Worm (Caenorhabditis elegans) whole organism, late embryonic: ENCODE data around the gene W09G12.7.

Source experiments
- ceh-31 ChIP-seq: sonication (generic microtip); optimal IDR thresholded peaks from 2 replicates; lab custom pipeline; 2016; ENCODE audit warnings: missing genetic modification characterization, missing compliant biosample characterization
- fkh-10 ChIP-seq: fragments of 150-350 bp; optimal IDR thresholded peaks from 2 replicates; lab custom pipeline; 2014; ENCODE audit warnings: missing biosample characterization, missing genetic modification reagents, missing genetic modification characterization
- lin-11 ChIP-seq: fragments of 200-800 bp; sonication (Bioruptor generic); optimal IDR thresholded peaks from 2 replicates; lab custom pipeline; 2018; ENCODE audit warnings: mild to moderate bottlenecking, missing genetic modification characterization, missing compliant biosample characterization
- nhr-11 ChIP-seq: fragments of 150-350 bp; optimal IDR thresholded peaks from 2 replicates; lab custom pipeline; 2014; ENCODE audit warnings: missing biosample characterization, missing genetic modification characterization
- pros-1 ChIP-seq: fragments of 150-350 bp; optimal IDR thresholded peaks from 2 replicates; lab custom pipeline; 2014; ENCODE audit warnings: missing biosample characterization, missing genetic modification reagents, missing genetic modification characterization
- sox-4 ChIP-seq: sonication (generic microtip); optimal IDR thresholded peaks from 2 replicates; lab custom pipeline; 2017; ENCODE audit warnings: mild to moderate bottlenecking, missing genetic modification characterization, inconsistent platforms, missing compliant biosample characterization
- unc-86 ChIP-seq: sonication (generic microtip); optimal IDR thresholded peaks from 2 replicates; lab custom pipeline; 2016; ENCODE audit warnings: missing genetic modification characterization, missing compliant biosample characterization
- ztf-16 ChIP-seq: sonication (generic microtip); optimal IDR thresholded peaks from 2 replicates; lab custom pipeline; 2017; ENCODE audit warnings: missing genetic modification characterization, missing compliant biosample characterization

ce11 chrIV:1261024-1261423, 32.1 kb downstream of the W09G12.7 start, which contains the start of gene clec-169:
- TF ChIP-seq ztf-16 = no peak
- no peak for TF ChIP-seq fkh-10 (GFP tag; lab: Kevin White, UChicago)
- TF ChIP-seq nhr-11 = no peak
- no peak for TF ChIP-seq ceh-31 (tag; lab: Kevin White, UChicago)
- TF ChIP-seq pros-1 (tag; lab: Kevin White, UChicago) = no peak
- no peak for TF ChIP-seq sox-4 (tag; lab: Kevin White, UChicago)
- no peak for TF ChIP-seq lin-11 (tag; lab: Kevin White, UChicago)
- TF ChIP-seq unc-86 = no peak
